Worm (Caenorhabditis elegans): Measurements from ENCODE around the gene mfsd-12.
A peak's percentile ranks its signal among the peaks of the same experiment; 100 is the strongest.

mfsd-12 gene

DNA sequence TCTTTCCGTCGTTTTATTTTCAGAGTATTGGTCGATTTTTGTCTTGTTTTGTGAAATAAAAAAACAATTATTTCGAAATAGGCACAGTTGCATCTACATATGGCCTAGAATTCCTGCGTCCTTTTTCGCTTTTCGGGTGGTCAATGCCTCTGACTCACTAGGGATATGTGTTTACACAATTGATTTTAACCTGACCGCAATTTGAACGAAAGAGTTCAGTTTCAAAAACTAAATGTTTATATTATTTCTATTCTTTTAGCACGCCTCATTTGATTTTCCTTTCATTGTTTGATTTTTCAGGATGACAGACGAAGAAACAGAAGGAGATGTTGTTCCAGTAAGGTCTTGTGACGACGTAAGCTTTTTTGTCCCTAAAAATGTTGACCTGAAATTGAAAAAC is at the start of gene mfsd-12:
Gene mfsd-12, plus strand, starts transcription at position 301 of the 400 bp plus-strand sequence.
- TF ChIP-seq ceh-34 (tag; optimal IDR thresholded peaks at IDR 0.05) (no peak), ceh-48 (tag; optimal IDR thresholded peaks at IDR 0.05) (no peak), F13H6.1 (tag; optimal IDR thresholded peaks at IDR 0.05) (no peak), eyg-1 (tag; optimal IDR thresholded peaks at IDR 0.05) (no peak), unc-86 (tag; optimal IDR thresholded peaks at IDR 0.05) (no peak), pqm-1 (tag; optimal IDR thresholded peaks at IDR 0.05) (no peak), ref-2 (tag; optimal IDR thresholded peaks at IDR 0.05) (no peak), ceh-31 (tag; optimal IDR thresholded peaks at IDR 0.05) (no peak), K02D7.2 (tag; optimal IDR thresholded peaks at IDR 0.05) (no peak), ceh-22 (tag; optimal IDR thresholded peaks at IDR 0.05) (no peak), lin-11 (tag; optimal IDR thresholded peaks at IDR 0.05) (no peak)

ce11 chrX:4619582-4619981 is 48.3 kb upstream of the mfsd-12 start, which contains the start of gene pqn-65:
TSS of gene pqn-65 (minus strand) at chrX:4619635.
- TF ChIP-seq K02D7.2 (tag; optimal IDR thresholded peaks at IDR 0.05) = no peak
- TF ChIP-seq ref-2 (tag; optimal IDR thresholded peaks at IDR 0.05) = no peak
- no peak for TF ChIP-seq hlh-6 (tag; optimal IDR thresholded peaks at IDR 0.05)
- TF ChIP-seq pqm-1 (tag; optimal IDR thresholded peaks at IDR 0.05) = no peak
- TF ChIP-seq zip-5 (tag; optimal IDR thresholded peaks at IDR 0.05) = no peak
- no peak for TF ChIP-seq ceh-22 (tag; optimal IDR thresholded peaks at IDR 0.05)
- TF ChIP-seq nhr-11 (tag; optimal IDR thresholded peaks at IDR 0.05) = no peak
- TF ChIP-seq pax-1 (tag; optimal IDR thresholded peaks at IDR 0.05) = no peak

ce11 chrX:4620019-4620418 is 47.9 kb upstream of the mfsd-12 start:
- no peak for TF ChIP-seq fax-1 (tag; optimal IDR thresholded peaks at IDR 0.05)
- peak; percentile 27 for TF ChIP-seq ceh-34 (tag; optimal IDR thresholded peaks at IDR 0.05)
- peak; percentile 83 for TF ChIP-seq ceh-14 (tag; optimal IDR thresholded peaks at IDR 0.05)
- TF ChIP-seq unc-42 (tag; optimal IDR thresholded peaks at IDR 0.05) = peak; percentile 83
- peak; percentile 52 for TF ChIP-seq ceh-31 (tag; optimal IDR thresholded peaks at IDR 0.05)
- no peak for TF ChIP-seq ceh-45 (GFP tag; IDR thresholded peaks at IDR 0.05)
- TF ChIP-seq che-1 (tag; optimal IDR thresholded peaks at IDR 0.05) = peak; percentile 7
- TF ChIP-seq hlh-8 (tag; optimal IDR thresholded peaks at IDR 0.05) = no peak
- TF ChIP-seq ceh-19 (GFP tag; optimal IDR thresholded peaks at IDR 0.05) = peak; percentile 23

ce11 chrX:4622024-4622423 is 45.9 kb upstream of the mfsd-12 start, which contains the start of gene C46C11.3:
TSS of gene C46C11.3 (plus strand) at chrX:4622324.
- TF ChIP-seq pha-4 (tag; optimal IDR thresholded peaks at IDR 0.05) = no peak
- TF ChIP-seq ceh-48 (tag; optimal IDR thresholded peaks at IDR 0.05) = no peak
- TF ChIP-seq odd-2 (tag; optimal IDR thresholded peaks at IDR 0.05) = no peak
- TF ChIP-seq fkh-6 (tag; optimal IDR thresholded peaks at IDR 0.05) = no peak
- TF ChIP-seq ahr-1 (tag; optimal IDR thresholded peaks at IDR 0.05) = no peak
- TF ChIP-seq zip-5 (tag; optimal IDR thresholded peaks at IDR 0.05) = no peak
- no peak for TF ChIP-seq ref-2 (tag; optimal IDR thresholded peaks at IDR 0.05)
- TF ChIP-seq gmeb-2 (tag; optimal IDR thresholded peaks at IDR 0.05) = no peak
- no peak for TF ChIP-seq ceh-34 (tag; optimal IDR thresholded peaks at IDR 0.05)
- TF ChIP-seq C38D4.7 (GFP tag; optimal IDR thresholded peaks at IDR 0.05) = no peak
- no peak for TF ChIP-seq F13H6.1 (tag; optimal IDR thresholded peaks at IDR 0.05)
- TF ChIP-seq unc-3 (GFP tag; conservative IDR thresholded peaks at IDR 0.05) = no peak
- no peak for TF ChIP-seq unc-3 (tag; optimal IDR thresholded peaks at IDR 0.05)
- TF ChIP-seq T23F11.4 (GFP tag; optimal IDR thresholded peaks at IDR 0.05) = no peak
- no peak for TF ChIP-seq hlh-6 (tag; optimal IDR thresholded peaks at IDR 0.05)
- TF ChIP-seq unc-86 (tag; optimal IDR thresholded peaks at IDR 0.05) = no peak
- no peak for TF ChIP-seq ceh-24 (tag; optimal IDR thresholded peaks at IDR 0.05)
- no peak for TF ChIP-seq unc-55 (GFP tag; optimal IDR thresholded peaks at IDR 0.05)

ce11 chrX:4623707-4624106 is 44.2 kb upstream of the mfsd-12 start:
- TF ChIP-seq ceh-22 (tag; optimal IDR thresholded peaks at IDR 0.05) (no peak), K09A11.1 (tag; optimal IDR thresholded peaks at IDR 0.05; ENCODE audit: insufficient read depth) (no peak), unc-42 (tag; optimal IDR thresholded peaks at IDR 0.05) (peak; percentile 82), tbx-7 (tag; optimal IDR thresholded peaks at IDR 0.05) (no peak), ceh-31 (tag; optimal IDR thresholded peaks at IDR 0.05) (peak; percentile 7)
